Worm (Caenorhabditis elegans): ENCODE results near the gene F46G10.4.

F46G10.4 gene

DNA sequence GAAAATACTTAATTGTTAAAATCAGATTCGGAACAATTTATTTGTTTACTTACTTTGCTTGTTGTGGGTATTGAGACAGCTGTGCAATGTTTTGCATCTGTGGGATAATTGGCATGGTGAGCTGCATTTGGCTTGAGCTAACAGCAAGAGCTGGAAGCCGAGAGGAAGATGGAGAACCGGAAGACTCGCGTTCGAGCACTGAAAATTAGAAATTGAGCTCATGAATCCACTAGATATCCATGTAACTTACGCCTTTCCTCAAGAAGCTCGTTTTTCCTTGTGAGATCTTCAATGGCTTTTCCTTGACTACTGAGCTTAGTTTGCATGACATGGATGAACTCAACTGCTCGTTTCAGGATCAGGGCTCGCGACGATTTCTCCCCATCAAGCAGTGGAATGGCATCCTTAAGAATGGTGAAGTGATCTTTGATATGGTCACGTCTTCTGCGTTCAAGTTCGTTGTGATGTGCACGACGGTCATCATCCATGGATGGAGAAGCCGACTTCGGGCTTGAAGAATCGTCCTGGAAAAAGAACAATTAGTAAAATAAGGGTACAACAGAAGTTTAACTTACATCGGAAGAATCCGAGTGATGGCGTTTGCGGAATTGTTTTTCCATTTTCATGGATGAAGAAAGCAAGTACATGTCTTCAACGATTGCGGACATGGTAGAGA lies 16.4 kb downstream of the F46G10.4 start:
- TF ChIP-seq lin-32 (GFP tag; optimal IDR thresholded peaks at IDR 0.05): no peak
- TF ChIP-seq unc-39 (tag; optimal IDR thresholded peaks at IDR 0.05): no peak
- TF ChIP-seq mab-5 (tag; optimal IDR thresholded peaks at IDR 0.05): no peak
- TF ChIP-seq elt-3 (tag; optimal IDR thresholded peaks at IDR 0.05): no peak
- TF ChIP-seq ztf-11 (tag; optimal IDR thresholded peaks at IDR 0.05): no peak
- no peak for TF ChIP-seq nhr-76 (tag; optimal IDR thresholded peaks at IDR 0.05)
- no peak for TF ChIP-seq sptf-1 (tag; optimal IDR thresholded peaks at IDR 0.05)
- no peak for TF ChIP-seq flh-1 (GFP tag; optimal IDR thresholded peaks at IDR 0.05)
- TF ChIP-seq hlh-1 (tag; optimal IDR thresholded peaks at IDR 0.05): no peak
- no peak for TF ChIP-seq zip-8 (tag; optimal IDR thresholded peaks at IDR 0.05)
- no peak for TF ChIP-seq unc-62 (GFP tag; optimal IDR thresholded peaks at IDR 0.05)
- no peak for TF ChIP-seq M03D4.4 (tag; optimal IDR thresholded peaks at IDR 0.05)

DNA sequence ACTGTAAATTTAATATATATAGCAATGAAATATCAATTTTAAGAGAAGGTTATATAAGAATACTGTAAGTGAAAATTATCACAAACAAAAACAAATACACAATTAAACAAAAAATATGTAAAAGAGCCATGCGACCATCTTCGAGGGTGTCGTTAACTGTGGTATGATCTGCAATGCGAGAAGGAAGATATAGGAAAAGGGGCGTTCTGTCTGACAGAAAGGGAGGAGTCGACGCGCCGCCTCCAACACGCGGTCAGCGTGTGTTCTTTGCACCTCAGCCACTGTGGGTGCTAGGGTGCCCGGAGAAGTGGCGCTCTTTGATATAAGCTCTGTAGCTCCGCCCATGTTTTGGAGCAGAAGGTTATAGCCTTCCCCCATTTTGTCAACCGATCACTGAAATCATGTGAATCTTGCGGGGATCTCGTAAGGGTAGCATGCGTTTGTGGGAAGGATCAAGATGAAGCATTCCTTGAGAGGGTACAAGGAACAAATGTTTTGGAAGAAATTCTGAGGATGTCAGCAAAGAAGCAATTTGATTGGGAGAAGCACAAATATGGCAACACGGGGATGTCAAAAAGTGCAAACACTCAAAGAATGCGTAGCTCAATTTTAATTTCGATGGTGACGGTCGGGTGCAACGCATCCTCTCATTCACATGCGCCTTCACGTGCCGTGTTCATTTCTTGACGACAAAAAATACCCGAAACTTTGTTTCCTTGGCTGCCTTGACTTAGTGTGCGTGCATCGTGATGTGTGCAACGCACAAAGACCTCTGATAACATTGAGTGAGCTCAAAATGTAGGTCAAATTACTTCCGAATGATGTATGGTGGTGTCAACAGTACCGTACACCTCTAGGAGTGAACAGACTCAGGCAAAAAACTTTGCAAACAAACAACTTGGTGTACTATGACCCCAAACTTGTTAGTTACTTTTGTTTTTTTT lies 17.2 kb downstream of the F46G10.4 start, which contains the start of gene mxl-3:
Gene mxl-3, minus strand, starts transcription at position 1 of the 944 bp plus-strand sequence.
- no peak for TF ChIP-seq unc-39 (tag; optimal IDR thresholded peaks at IDR 0.05)
- TF ChIP-seq nhr-237 (tag; optimal IDR thresholded peaks at IDR 0.05): no peak
- no peak for TF ChIP-seq blmp-1 (tag; optimal IDR thresholded peaks at IDR 0.05)
- no peak for TF ChIP-seq ces-1 (GFP tag; optimal IDR thresholded peaks at IDR 0.05)
- TF ChIP-seq sem-2 (GFP tag; optimal IDR thresholded peaks at IDR 0.05): no peak
- no peak for TF ChIP-seq unc-120 (tag; optimal IDR thresholded peaks at IDR 0.05; ENCODE audit: poor library complexity, severe bottlenecking)
- no peak for TF ChIP-seq ceh-83 (GFP tag; optimal IDR thresholded peaks at IDR 0.05)
- TF ChIP-seq snpc-4 (tag; optimal IDR thresholded peaks at IDR 0.05): no peak
- no peak for TF ChIP-seq elt-3 (tag; optimal IDR thresholded peaks at IDR 0.05)
- TF ChIP-seq flh-1 (GFP tag; optimal IDR thresholded peaks at IDR 0.05): no peak
- no peak for TF ChIP-seq sptf-1 (tag; optimal IDR thresholded peaks at IDR 0.05)

DNA sequence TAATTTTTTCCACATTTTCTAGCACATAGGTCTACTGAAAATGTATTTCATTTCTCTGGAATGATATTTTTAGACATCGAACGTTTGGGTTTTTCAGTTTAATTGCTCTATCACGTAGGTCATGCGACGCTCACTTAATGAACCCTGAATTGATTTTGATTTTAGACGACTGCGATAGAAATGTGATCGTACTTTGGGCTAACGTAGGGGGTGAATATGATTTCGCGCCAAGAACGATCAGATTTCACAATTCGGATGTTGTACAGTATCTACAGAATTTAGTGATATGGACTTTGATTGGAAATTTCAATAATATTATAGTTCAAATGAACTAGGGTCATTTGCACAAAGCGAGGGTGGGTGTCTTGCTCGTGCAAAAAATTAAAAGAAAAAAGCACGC lies 18.3 kb downstream of the F46G10.4 start:
- TF ChIP-seq M03D4.4 (tag; optimal IDR thresholded peaks at IDR 0.05) (no peak), nhr-76 (tag; optimal IDR thresholded peaks at IDR 0.05) (no peak), elt-3 (tag; optimal IDR thresholded peaks at IDR 0.05) (no peak), ztf-11 (tag; optimal IDR thresholded peaks at IDR 0.05) (no peak), lin-13 (tag; optimal IDR thresholded peaks at IDR 0.05) (no peak), elt-1 (tag; optimal IDR thresholded peaks at IDR 0.05; ENCODE audit: borderline replicate concordance, insufficient read depth) (no peak), snpc-4 (tag; optimal IDR thresholded peaks at IDR 0.05) (no peak), sem-2 (GFP tag; optimal IDR thresholded peaks at IDR 0.05) (no peak), ceh-39 (tag; optimal IDR thresholded peaks at IDR 0.05) (no peak), ceh-43 (GFP tag; optimal IDR thresholded peaks at IDR 0.05) (no peak), pha-4 (tag; optimal IDR thresholded peaks at IDR 0.05) (no peak), mls-2 (tag; optimal IDR thresholded peaks at IDR 0.05) (no peak), nhr-2 (tag; optimal IDR thresholded peaks at IDR 0.05) (no peak), hlh-1 (tag; optimal IDR thresholded peaks at IDR 0.05) (no peak), nhr-28 (tag; optimal IDR thresholded peaks at IDR 0.05) (no peak), cnd-1 (tag; optimal IDR thresholded peaks at IDR 0.05) (no peak), ces-1 (GFP tag; optimal IDR thresholded peaks at IDR 0.05) (no peak), ceh-83 (GFP tag; optimal IDR thresholded peaks at IDR 0.05) (no peak)

DNA sequence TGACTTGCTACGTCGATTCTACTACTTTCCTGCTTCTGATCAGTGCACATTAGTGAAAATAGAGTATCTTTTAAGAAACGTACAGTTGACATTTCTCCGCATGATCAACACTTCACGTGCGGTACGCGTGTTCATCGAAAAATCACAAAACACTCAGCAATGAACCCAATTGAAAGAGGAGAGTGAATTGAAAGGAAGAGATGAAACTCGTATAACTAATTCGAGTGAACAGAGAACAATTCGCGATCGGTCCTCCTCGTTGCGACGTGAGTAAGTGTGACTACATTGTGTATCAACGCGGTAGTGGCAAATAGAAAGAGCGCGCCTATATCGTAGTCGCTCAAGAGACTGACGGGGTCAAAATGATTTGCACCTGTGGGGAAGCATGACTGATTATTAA lies 19.7 kb downstream of the F46G10.4 start:
- TF ChIP-seq sptf-1 (tag; optimal IDR thresholded peaks at IDR 0.05) (no peak), pha-4 (tag; optimal IDR thresholded peaks at IDR 0.05) (peak; percentile 18), elt-1 (tag; optimal IDR thresholded peaks at IDR 0.05; ENCODE audit: borderline replicate concordance, insufficient read depth) (no peak)

DNA sequence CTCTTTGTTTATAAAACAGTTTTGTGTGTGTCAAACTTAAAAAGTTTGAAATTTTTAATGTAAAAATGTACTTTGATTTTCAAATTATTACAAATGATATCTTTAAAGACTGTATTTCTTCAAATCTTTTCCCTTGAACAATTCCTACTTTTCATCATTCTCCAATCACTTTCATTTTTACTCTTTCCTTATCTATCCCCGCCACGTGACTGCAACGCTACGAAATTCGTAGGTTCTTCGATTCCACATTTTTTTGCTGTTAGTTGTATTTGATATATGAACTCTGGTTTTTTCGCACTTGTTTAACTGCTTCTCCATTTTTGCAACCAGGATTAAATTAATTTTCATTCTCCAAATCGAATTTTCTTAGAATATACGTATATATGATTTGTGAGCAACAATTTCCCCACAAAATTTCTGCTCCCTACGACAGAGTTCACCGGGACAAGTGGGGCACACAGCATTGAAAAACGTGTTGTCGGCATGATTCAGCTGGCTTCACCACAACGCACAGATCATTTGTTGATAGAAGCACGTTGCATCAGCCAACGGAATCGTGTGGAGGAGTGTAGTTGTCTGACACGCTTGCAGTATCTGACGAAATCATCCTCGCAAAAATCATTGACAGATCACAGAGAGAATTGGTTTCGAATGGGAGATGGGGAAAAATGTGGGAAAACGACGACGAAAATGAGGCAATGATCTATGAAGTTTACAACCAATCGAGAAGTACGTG lies 21.0 kb downstream of the F46G10.4 start:
- TF ChIP-seq nhr-12 (tag; optimal IDR thresholded peaks at IDR 0.05): no peak
- TF ChIP-seq blmp-1 (tag; optimal IDR thresholded peaks at IDR 0.05): no peak
